Worm (Caenorhabditis elegans) whole organism, midembryonic: ENCODE measurements around the gene F52G3.7.
"Not testable (repeated sequence)": the region's sequence is repeated elsewhere in the genome, so short reads cannot be mapped to it uniquely, and the experiment has no call there.

ENCODE experiments used
- T22C8.4 ChIP-seq: fragments of 200-800 bp; sonication (Bioruptor generic); IDR thresholded peaks from 2 replicates; pipeline ENCODE4 v1.3.6; 2022; ENCODE audit warnings: missing genetic modification characterization, missing compliant biosample characterization
- cog-1 ChIP-seq: sonication (generic microtip); optimal IDR thresholded peaks from 2 replicates; lab custom pipeline; 2016; ENCODE audit warnings: missing genetic modification characterization, missing compliant biosample characterization
- flt-1 ChIP-seq: fragments of 200-800 bp; sonication (Bioruptor generic); IDR thresholded peaks from 2 replicates; pipeline ENCODE4 v1.3.6; 2022; ENCODE audit warnings: missing genetic modification characterization, missing compliant biosample characterization
- klf-2 ChIP-seq: fragments of 200-800 bp; sonication (Bioruptor generic); conservative IDR thresholded peaks from 2 replicates; pipeline ENCODE4 v1.3.6; 2022; ENCODE audit warnings: missing genetic modification reagents, missing genetic modification characterization, missing compliant biosample characterization
- med-1 ChIP-seq: sonication (generic microtip); optimal IDR thresholded peaks from 2 replicates; lab custom pipeline; 2017; ENCODE audit warnings: missing genetic modification characterization, mild to moderate bottlenecking, missing compliant biosample characterization, antibody characterized with exemption, missing genetic modification reagents; ENCODE audit not compliant: insufficient read depth
- ref-1 ChIP-seq: fragments of 200-800 bp; sonication (Bioruptor generic); conservative IDR thresholded peaks from 2 replicates; pipeline ENCODE4 v1.3.6; 2022; ENCODE audit warnings: missing genetic modification reagents, missing genetic modification characterization, missing compliant biosample characterization
- tab-1 ChIP-seq: fragments of 200-800 bp; sonication (Bioruptor generic); IDR thresholded peaks from 2 replicates; pipeline ENCODE4 v1.3.6; 2022; ENCODE audit warnings: missing genetic modification characterization, missing compliant biosample characterization
- ztf-23 ChIP-seq: fragments of 200-800 bp; sonication (Bioruptor generic); IDR thresholded peaks from 2 replicates; pipeline ENCODE4 v1.3.6; 2022; ENCODE audit warnings: missing genetic modification reagents, missing genetic modification characterization, missing compliant biosample characterization
- ztf-29 ChIP-seq: fragments of 200-800 bp; sonication (Bioruptor generic); IDR thresholded peaks from 2 replicates; pipeline ENCODE4 v1.3.6; 2022; ENCODE audit warnings: missing genetic modification reagents, missing genetic modification characterization, missing compliant biosample characterization

DNA sequence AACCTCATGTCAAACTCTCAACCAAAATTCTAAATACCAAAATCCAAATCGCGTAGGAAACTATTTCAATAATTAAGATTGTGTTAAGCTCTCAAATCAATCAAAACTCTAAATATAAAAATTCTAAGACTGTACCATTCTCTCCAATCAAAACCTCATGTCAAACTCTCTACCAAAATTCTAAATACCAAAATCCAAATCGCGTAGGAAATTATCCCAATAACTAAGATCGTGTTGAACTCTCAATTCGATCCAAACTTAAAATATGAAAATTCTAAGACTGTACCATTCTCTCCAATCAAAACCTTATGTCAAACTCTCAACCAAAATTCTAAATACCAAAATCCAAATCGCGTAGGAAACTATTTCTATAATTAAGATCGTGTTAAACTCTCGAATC, 31.4 kb upstream of the F52G3.7 start:
- not testable (repeated sequence) for TF ChIP-seq ztf-29; ref-1 (GFP tag; lab: Robert Waterston, UW); cog-1 (tag; lab: Kevin White, UChicago); tab-1 (GFP tag; lab: Robert Waterston, UW); T22C8.4 (GFP tag; lab: Robert Waterston, UW); med-1 (GFP tag; lab: Kevin White, UChicago)
- peak; percentile 75 for TF ChIP-seq flt-1 (GFP tag; lab: Robert Waterston, UW)
- TF ChIP-seq ztf-23 = peak; percentile 73
- 0 out of 2 replicates have a peak, but pooled peaks have one; percentile 58 for TF ChIP-seq klf-2 (GFP tag; lab: Robert Waterston, UW)
